Fruit fly (Drosophila melanogaster) whole organism, embryonic: ENCODE results near the gene CG10345.

Source experiments
- ATbp ChIP-seq: fragments of 200-800 bp; sonication (Bioruptor generic); optimal IDR thresholded peaks from 2 replicates; lab custom pipeline; 2017; ENCODE audit warnings: missing biosample characterization, mild to moderate bottlenecking, missing genetic modification characterization, missing genetic modification reagents
- CG10366 ChIP-seq: fragments of 200-800 bp; sonication (Bioruptor generic); IDR thresholded peaks from 2 replicates; pipeline ENCODE4 v1.3.6; 2022; ENCODE audit warnings: missing biosample characterization, missing genetic modification characterization
- CG10959 ChIP-seq: fragments of 200-800 bp; sonication (Bioruptor generic); IDR thresholded peaks from 2 replicates; pipeline ENCODE4 v1.3.6; 2022; ENCODE audit warnings: missing biosample characterization, missing genetic modification characterization
- CG11093 ChIP-seq: fragments of 200-800 bp; sonication (Bioruptor generic); IDR thresholded peaks from 3 replicates; pipeline ENCODE4 v1.3.6; 2022; ENCODE audit warnings: missing biosample characterization, missing genetic modification characterization
- CG11560 ChIP-seq: fragments of 200-800 bp; sonication (Bioruptor generic); IDR thresholded peaks from 3 replicates; pipeline ENCODE4 v1.3.6; 2022; ENCODE audit warnings: missing biosample characterization, missing genetic modification characterization
- CG1233 ChIP-seq: fragments of 200-800 bp; sonication (Bioruptor generic); optimal IDR thresholded peaks from 4 replicates; lab custom pipeline; 2018; ENCODE audit warnings: missing biosample characterization, mild to moderate bottlenecking, missing genetic modification characterization
- CG14965 ChIP-seq: fragments of 200-800 bp; sonication (Bioruptor generic); optimal IDR thresholded peaks from 2 replicates; lab custom pipeline; 2016; ENCODE audit warnings: missing biosample characterization, missing genetic modification characterization, borderline replicate concordance
- CG17361 ChIP-seq: fragments of 200-800 bp; sonication (Bioruptor generic); IDR thresholded peaks from 3 replicates; pipeline ENCODE4 v1.3.6; 2022; ENCODE audit warnings: missing biosample characterization, missing genetic modification characterization
- CG17912 ChIP-seq: fragments of 200-800 bp; sonication (Bioruptor generic); optimal IDR thresholded peaks from 2 replicates; lab custom pipeline; 2018; ENCODE audit warnings: missing biosample characterization, mild to moderate bottlenecking, missing genetic modification characterization
- CG30403 ChIP-seq: fragments of 200-800 bp; sonication (Bioruptor generic); optimal IDR thresholded peaks from 3 replicates; lab custom pipeline; 2016; ENCODE audit warnings: missing biosample characterization, missing genetic modification characterization
- CG34422 ChIP-seq: fragments of 200-800 bp; sonication (Bioruptor generic); IDR thresholded peaks from 3 replicates; pipeline ENCODE4 v1.3.6; 2022; ENCODE audit warnings: missing biosample characterization, missing genetic modification characterization
- CG4404 ChIP-seq: fragments of 200-800 bp; sonication (Bioruptor generic); IDR thresholded peaks from 2 replicates; pipeline ENCODE4 v1.3.6; 2022; ENCODE audit warnings: missing biosample characterization, missing genetic modification characterization
- CG4424 ChIP-seq: fragments of 200-800 bp; sonication (Bioruptor generic); optimal IDR thresholded peaks from 3 replicates; lab custom pipeline; 2016; ENCODE audit warnings: missing biosample characterization, missing genetic modification characterization
- CG6175 ChIP-seq: fragments of 200-800 bp; sonication (Bioruptor generic); IDR thresholded peaks from 3 replicates; pipeline ENCODE4 v1.3.6; 2022; ENCODE audit warnings: missing biosample characterization, missing genetic modification characterization
- CG6791 ChIP-seq: fragments of 200-800 bp; sonication (Bioruptor generic); IDR thresholded peaks from 3 replicates; pipeline ENCODE4 v1.3.6; 2022; ENCODE audit warnings: missing biosample characterization, missing genetic modification characterization; ENCODE audit not compliant: partially characterized antibody
- CG7372 ChIP-seq: fragments of 200-800 bp; sonication (Bioruptor generic); IDR thresholded peaks from 2 replicates; pipeline ENCODE4 v1.3.6; 2022; ENCODE audit warnings: missing biosample characterization, missing genetic modification characterization
- CG8478 ChIP-seq: fragments of >200 bp; optimal IDR thresholded peaks from 2 replicates; lab custom pipeline; 2018
- D19A ChIP-seq: fragments of 200-800 bp; optimal IDR thresholded peaks from 3 replicates; lab custom pipeline; 2019; ENCODE audit warnings: missing biosample characterization, mild to moderate bottlenecking, missing genetic modification characterization, moderate library complexity
- Dip2 ChIP-seq: fragments of 200-800 bp; sonication (Bioruptor generic); IDR thresholded peaks from 2 replicates; pipeline ENCODE4 v1.3.6; 2022; ENCODE audit warnings: missing biosample characterization, missing genetic modification characterization
- Doc2 ChIP-seq: fragments of 200-800 bp; sonication (Bioruptor generic); IDR thresholded peaks from 2 replicates; pipeline ENCODE4 v1.3.6; 2022; ENCODE audit warnings: missing biosample characterization, missing genetic modification characterization
- Doc3 ChIP-seq: fragments of 200-800 bp; sonication (Bioruptor generic); IDR thresholded peaks from 3 replicates; pipeline ENCODE4 v1.3.6; 2022; ENCODE audit warnings: missing biosample characterization, missing genetic modification characterization; ENCODE audit not compliant: partially characterized antibody
- ERR ChIP-seq: fragments of 200-800 bp; sonication (Bioruptor generic); optimal IDR thresholded peaks from 2 replicates; lab custom pipeline; 2016; ENCODE audit warnings: missing biosample characterization, missing genetic modification characterization
- Fer3 ChIP-seq: fragments of 200-800 bp; sonication (Bioruptor generic); optimal IDR thresholded peaks from 2 replicates; lab custom pipeline; 2018; ENCODE audit warnings: missing biosample characterization, mild to moderate bottlenecking, missing genetic modification characterization, moderate library complexity
- H2.0 ChIP-seq: fragments of 200-800 bp; sonication (Bioruptor generic); IDR thresholded peaks from 2 replicates; pipeline ENCODE4 v1.3.6; 2022; ENCODE audit warnings: missing biosample characterization, missing genetic modification characterization
- Hr39 ChIP-seq: fragments of >200 bp; optimal IDR thresholded peaks from 2 replicates; lab custom pipeline; 2017
- NC2α ChIP-seq: fragments of 200-800 bp; sonication (Bioruptor generic); optimal IDR thresholded peaks from 2 replicates; lab custom pipeline; 2016; ENCODE audit warnings: missing biosample characterization, missing genetic modification characterization
- Nf-YB ChIP-seq: fragments of 200-800 bp; sonication (Bioruptor generic); optimal IDR thresholded peaks from 3 replicates; lab custom pipeline; 2019; ENCODE audit warnings: missing biosample characterization, mild to moderate bottlenecking, missing genetic modification characterization, moderate library complexity
- Sry-β ChIP-seq: fragments of 200-800 bp; sonication (Bioruptor generic); optimal IDR thresholded peaks from 2 replicates; lab custom pipeline; 2018; ENCODE audit warnings: missing biosample characterization, mild to moderate bottlenecking, missing genetic modification characterization, moderate library complexity
- Taf1 ChIP-seq: fragments of 200-800 bp; sonication (Bioruptor generic); IDR thresholded peaks from 2 replicates; pipeline ENCODE4 v1.3.6; 2022; ENCODE audit warnings: missing biosample characterization, missing genetic modification characterization
- az2 ChIP-seq: fragments of 200-800 bp; sonication (Bioruptor generic); optimal IDR thresholded peaks from 3 replicates; lab custom pipeline; 2016; ENCODE audit warnings: missing biosample characterization, missing genetic modification characterization
- bab2 ChIP-seq: fragments of 200-800 bp; sonication (Bioruptor generic); optimal IDR thresholded peaks from 2 replicates; lab custom pipeline; 2016; ENCODE audit warnings: missing biosample characterization, missing genetic modification characterization
- crc ChIP-seq: fragments of 200-800 bp; sonication (Bioruptor generic); optimal IDR thresholded peaks from 2 replicates; lab custom pipeline; 2016; ENCODE audit warnings: missing biosample characterization, missing genetic modification characterization
- danr ChIP-seq: fragments of 200-800 bp; sonication (Bioruptor generic); IDR thresholded peaks from 2 replicates; pipeline ENCODE4 v1.3.6; 2022; ENCODE audit warnings: missing biosample characterization, missing genetic modification characterization
- dimm ChIP-seq: fragments of 200-800 bp; sonication (Bioruptor generic); IDR thresholded peaks from 2 replicates; pipeline ENCODE4 v1.3.6; 2022; ENCODE audit warnings: missing biosample characterization, missing genetic modification characterization
- fd102C ChIP-seq: fragments of 200-800 bp; sonication (Bioruptor generic); optimal IDR thresholded peaks from 2 replicates; lab custom pipeline; 2018; ENCODE audit warnings: missing biosample characterization, mild to moderate bottlenecking, missing genetic modification characterization, moderate library complexity
- gfzf ChIP-seq: fragments of 200-800 bp; sonication (Bioruptor generic); optimal IDR thresholded peaks from 2 replicates; lab custom pipeline; 2016; ENCODE audit warnings: missing biosample characterization, mild to moderate bottlenecking, missing genetic modification characterization, moderate library complexity
- insv ChIP-seq, 2 experiments: fragments of 200-800 bp; sonication (Bioruptor generic); optimal IDR thresholded peaks; 3 replicates each; lab custom pipeline; 2016 to 2018; ENCODE audit warnings: missing biosample characterization in 2 of 2, missing genetic modification characterization in 2 of 2
- ken ChIP-seq: fragments of 200-800 bp; sonication (Bioruptor generic); IDR thresholded peaks from 3 replicates; pipeline ENCODE4 v1.3.6; 2022; ENCODE audit warnings: missing biosample characterization, missing genetic modification characterization
- maf-S ChIP-seq: fragments of 200-800 bp; sonication (Bioruptor generic); optimal IDR thresholded peaks from 2 replicates; lab custom pipeline; 2016; ENCODE audit warnings: missing biosample characterization, missing genetic modification characterization
- mam ChIP-seq: fragments of 200-800 bp; sonication (Bioruptor generic); optimal IDR thresholded peaks from 3 replicates; lab custom pipeline; 2016; ENCODE audit warnings: missing biosample characterization, missing genetic modification characterization
- nom ChIP-seq: fragments of 200-800 bp; sonication (Bioruptor generic); optimal IDR thresholded peaks from 2 replicates; lab custom pipeline; 2017; ENCODE audit warnings: missing biosample characterization, missing genetic modification characterization, mild to moderate bottlenecking, moderate library complexity, missing genetic modification reagents
- oc ChIP-seq: fragments of 200-800 bp; sonication (Bioruptor generic); optimal IDR thresholded peaks from 2 replicates; lab custom pipeline; 2018; ENCODE audit warnings: missing biosample characterization, mild to moderate bottlenecking, missing genetic modification characterization, moderate library complexity
- peb ChIP-seq: fragments of 200-800 bp; sonication (Bioruptor generic); IDR thresholded peaks from 2 replicates; pipeline ENCODE4 v1.3.6; 2022; ENCODE audit warnings: missing biosample characterization, missing genetic modification characterization
- pfk ChIP-seq: fragments of 200-800 bp; sonication (Bioruptor generic); optimal IDR thresholded peaks from 2 replicates; lab custom pipeline; 2018; ENCODE audit warnings: missing biosample characterization, mild to moderate bottlenecking, missing genetic modification characterization, moderate library complexity
- phol ChIP-seq: fragments of 200-800 bp; sonication (Bioruptor generic); optimal IDR thresholded peaks from 3 replicates; lab custom pipeline; 2018; ENCODE audit warnings: missing biosample characterization, mild to moderate bottlenecking, missing genetic modification characterization, moderate library complexity
- rib ChIP-seq: fragments of 200-800 bp; sonication (Bioruptor generic); IDR thresholded peaks from 2 replicates; pipeline ENCODE4 v1.3.6; 2022; ENCODE audit warnings: missing biosample characterization, missing genetic modification characterization
- row ChIP-seq: fragments of 200-800 bp; sonication (Bioruptor generic); IDR thresholded peaks from 3 replicates; pipeline ENCODE4 v1.3.6; 2022; ENCODE audit warnings: missing biosample characterization, missing genetic modification characterization
- sim ChIP-seq: fragments of 200-800 bp; sonication (Bioruptor generic); IDR thresholded peaks from 2 replicates; pipeline ENCODE4 v1.3.6; 2022; ENCODE audit warnings: missing biosample characterization, missing genetic modification characterization
- slbo ChIP-seq: fragments of 200-800 bp; sonication (Bioruptor generic); IDR thresholded peaks from 2 replicates; pipeline ENCODE4 v1.3.6; 2022; ENCODE audit warnings: missing biosample characterization, missing genetic modification characterization
- sna ChIP-seq: fragments of 200-800 bp; sonication (Bioruptor generic); IDR thresholded peaks from 2 replicates; pipeline ENCODE4 v1.3.6; 2022; ENCODE audit warnings: missing biosample characterization, missing genetic modification characterization; ENCODE audit not compliant: partially characterized antibody
- tio ChIP-seq: fragments of 200-800 bp; sonication (Bioruptor generic); optimal IDR thresholded peaks from 2 replicates; lab custom pipeline; 2017; ENCODE audit warnings: missing biosample characterization, missing genetic modification characterization, inconsistent platforms
- tx ChIP-seq: fragments of 200-800 bp; sonication (Bioruptor generic); optimal IDR thresholded peaks from 2 replicates; lab custom pipeline; 2016; ENCODE audit warnings: missing biosample characterization, missing genetic modification characterization
- unc-4 ChIP-seq: fragments of 200-800 bp; sonication (Bioruptor generic); IDR thresholded peaks from 2 replicates; pipeline ENCODE4 v1.3.6; 2022; ENCODE audit warnings: missing biosample characterization, missing genetic modification characterization; ENCODE audit not compliant: partially characterized antibody
- vvl ChIP-seq: fragments of 200-800 bp; sonication (Bioruptor generic); IDR thresholded peaks from 2 replicates; pipeline ENCODE4 v1.3.6; 2022; ENCODE audit warnings: missing biosample characterization, missing genetic modification characterization

Gene CG10345

dm6 chr3R:16630564-16630963, 25.9 kb upstream of the CG10345 start (continued):
- no peak for TF ChIP-seq unc-4 (GFP tag; lab: Robert Waterston, UW)
- no peak for TF ChIP-seq CG11560 (tag; lab: Robert Waterston, UW)
- no peak for TF ChIP-seq peb (GFP tag; lab: Robert Waterston, UW)
- no peak for TF ChIP-seq Sry-β (GFP tag; lab: Kevin White, UChicago)
- TF ChIP-seq CG10959 (GFP tag; lab: Robert Waterston, UW), result 0 out of 2 replicates have a peak, but pooled peaks have one; percentile 19
- no peak for TF ChIP-seq tx
- no peak for TF ChIP-seq Doc3
- TF ChIP-seq rib (GFP tag; lab: Robert Waterston, UW), result no peak
- TF ChIP-seq CG34422, result no peak
- TF ChIP-seq az2 (GFP tag; lab: Kevin White, UChicago), result no peak
- TF ChIP-seq NC2α, result no peak
- no peak for TF ChIP-seq tio (GFP tag; lab: Kevin White, UChicago)
- TF ChIP-seq H2.0 (GFP tag; lab: Robert Waterston, UW), result no peak
- no peak for TF ChIP-seq Taf1 (GFP tag; lab: Robert Waterston, UW)
- TF ChIP-seq mam, result no peak
- no peak for TF ChIP-seq CG14965
- TF ChIP-seq ERR, result no peak
- TF ChIP-seq Dip2, result no peak
- TF ChIP-seq ken (GFP tag; lab: Robert Waterston, UW), result no peak
- no peak for TF ChIP-seq CG6791
- no peak for TF ChIP-seq CG17912 (GFP tag; lab: Kevin White, UChicago)
- no peak for TF ChIP-seq vvl (GFP tag; lab: Robert Waterston, UW)
- TF ChIP-seq CG6175 (GFP tag; lab: Robert Waterston, UW), result no peak
- no peak for TF ChIP-seq pfk (GFP tag; lab: Kevin White, UChicago)
- TF ChIP-seq Nf-YB, result no peak
- no peak for TF ChIP-seq bab2
- TF ChIP-seq CG4424 (GFP tag; lab: Kevin White, UChicago), result no peak
- TF ChIP-seq CG30403 (GFP tag; lab: Kevin White, UChicago), result no peak
- TF ChIP-seq CG17361 (GFP tag; lab: Robert Waterston, UW), result peak; percentile 41; the same call in 1 of the 3 replicates
- no peak for TF ChIP-seq CG8478 (lab: Kevin White, UChicago)
- no peak for TF ChIP-seq ATbp
- TF ChIP-seq CG7372 (GFP tag; lab: Robert Waterston, UW), result no peak
- TF ChIP-seq phol (tag; lab: Kevin White, UChicago), result peak; percentile 28
- TF ChIP-seq gfzf (GFP tag; lab: Kevin White, UChicago), result no peak
- TF ChIP-seq Fer3, result no peak
- TF ChIP-seq CG11093 (GFP tag; lab: Robert Waterston, UW), result no peak
- TF ChIP-seq Doc2 (GFP tag; lab: Robert Waterston, UW), result no peak
- TF ChIP-seq slbo (GFP tag; lab: Robert Waterston, UW), result no peak
- TF ChIP-seq danr, result no peak
- TF ChIP-seq CG4404 (GFP tag; lab: Robert Waterston, UW), result peak; percentile 61
- TF ChIP-seq CG1233 (GFP tag; lab: Kevin White, UChicago), result peak; percentile 23
- no peak for TF ChIP-seq maf-S (GFP tag; lab: Kevin White, UChicago)
- TF ChIP-seq sim (GFP tag; lab: Robert Waterston, UW), result no peak
- no peak for TF ChIP-seq oc (tag; lab: Kevin White, UChicago)
- TF ChIP-seq D19A, result peak; percentile 27
- no peak for TF ChIP-seq crc (GFP tag; lab: Kevin White, UChicago)
- TF ChIP-seq Hr39 (lab: Kevin White, UChicago), result no peak
- TF ChIP-seq nom, result no peak
- TF ChIP-seq sna (GFP tag; lab: Robert Waterston, UW), result no peak
- no peak for TF ChIP-seq insv (GFP tag; optimal IDR thresholded peaks at IDR 0.05; lab: Kevin White, UChicago)
- peak; percentile 53 for TF ChIP-seq row (GFP tag; lab: Robert Waterston, UW)
- TF ChIP-seq dimm, result no peak
- TF ChIP-seq fd102C (GFP tag; lab: Kevin White, UChicago), result peak; percentile 59
- no peak for TF ChIP-seq CG10366 (GFP tag; lab: Robert Waterston, UW)
